Fruit fly (Drosophila melanogaster) whole organism, embryonic: ENCODE measurements around the gene tbc.

Source experiments
- B-H1 ChIP-seq: fragments of 200-800 bp; sonication (Bioruptor generic); IDR thresholded peaks from 3 replicates; pipeline ENCODE4 v1.3.6; 2022; ENCODE audit warnings: missing biosample characterization, missing genetic modification characterization
- CG10654 ChIP-seq: fragments of 200-800 bp; sonication (Bioruptor generic); optimal IDR thresholded peaks from 2 replicates; lab custom pipeline; 2016; ENCODE audit warnings: missing biosample characterization, missing genetic modification characterization
- CG11247 ChIP-seq: fragments of 200-800 bp; sonication (Bioruptor generic); IDR thresholded peaks from 2 replicates; pipeline ENCODE4 v1.3.6; 2022; ENCODE audit warnings: missing biosample characterization, missing genetic modification characterization
- CG12155 ChIP-seq: fragments of 200-800 bp; sonication (Bioruptor generic); optimal IDR thresholded peaks from 3 replicates; lab custom pipeline; 2016; ENCODE audit warnings: missing biosample characterization, missing genetic modification characterization
- CG12769 ChIP-seq: fragments of 200-800 bp; sonication (Bioruptor generic); optimal IDR thresholded peaks from 2 replicates; lab custom pipeline; 2019; ENCODE audit warnings: missing biosample characterization, mild to moderate bottlenecking, missing genetic modification characterization, moderate library complexity
- CG13624 ChIP-seq: fragments of 200-800 bp; sonication (Bioruptor generic); optimal IDR thresholded peaks from 2 replicates; lab custom pipeline; 2016; ENCODE audit warnings: missing biosample characterization, missing genetic modification characterization
- CG13894 ChIP-seq: fragments of 200-800 bp; sonication (Bioruptor generic); optimal IDR thresholded peaks from 3 replicates; lab custom pipeline; 2018; ENCODE audit warnings: missing biosample characterization, mild to moderate bottlenecking, missing genetic modification characterization, moderate library complexity
- CG14965 ChIP-seq: fragments of 200-800 bp; sonication (Bioruptor generic); optimal IDR thresholded peaks from 2 replicates; lab custom pipeline; 2016; ENCODE audit warnings: missing biosample characterization, missing genetic modification characterization, borderline replicate concordance
- CG15514 ChIP-seq: fragments of 200-800 bp; sonication (Bioruptor generic); optimal IDR thresholded peaks from 3 replicates; lab custom pipeline; 2017; ENCODE audit warnings: missing biosample characterization, missing genetic modification characterization, mild to moderate bottlenecking, moderate library complexity, missing genetic modification reagents
- CG1647 ChIP-seq: fragments of 200-800 bp; sonication (Bioruptor generic); optimal IDR thresholded peaks from 3 replicates; lab custom pipeline; 2016; ENCODE audit warnings: missing biosample characterization, missing genetic modification characterization
- CG16779 ChIP-seq: fragments of 200-800 bp; sonication (Bioruptor generic); IDR thresholded peaks from 2 replicates; pipeline ENCODE4 v1.3.6; 2022; ENCODE audit warnings: missing biosample characterization, missing genetic modification characterization
- CG16863 ChIP-seq: fragments of 200-800 bp; sonication (Bioruptor generic); optimal IDR thresholded peaks from 3 replicates; lab custom pipeline; 2016; ENCODE audit warnings: missing biosample characterization, missing genetic modification characterization
- CG17612 ChIP-seq: fragments of 200-800 bp; sonication (Bioruptor generic); IDR thresholded peaks from 2 replicates; pipeline ENCODE4 v1.3.6; 2022; ENCODE audit warnings: missing biosample characterization, missing genetic modification characterization
- CG18599 ChIP-seq: fragments of 200-800 bp; sonication (Bioruptor generic); optimal IDR thresholded peaks from 3 replicates; lab custom pipeline; 2017; ENCODE audit warnings: missing biosample characterization, missing genetic modification characterization, mild to moderate bottlenecking, moderate library complexity, missing genetic modification reagents
- CG2116 ChIP-seq: fragments of 200-800 bp; sonication (Bioruptor generic); optimal IDR thresholded peaks from 3 replicates; lab custom pipeline; 2018; ENCODE audit warnings: missing biosample characterization, mild to moderate bottlenecking, missing genetic modification characterization
- CG31365 ChIP-seq: fragments of 200-800 bp; sonication (Bioruptor generic); optimal IDR thresholded peaks from 2 replicates; lab custom pipeline; 2018; ENCODE audit warnings: missing biosample characterization, mild to moderate bottlenecking, missing genetic modification characterization
- CG3163 ChIP-seq: fragments of 200-800 bp; sonication (Bioruptor generic); optimal IDR thresholded peaks from 3 replicates; lab custom pipeline; 2016; ENCODE audit warnings: missing biosample characterization, missing genetic modification characterization
- CG34422 ChIP-seq: fragments of 200-800 bp; sonication (Bioruptor generic); IDR thresholded peaks from 3 replicates; pipeline ENCODE4 v1.3.6; 2022; ENCODE audit warnings: missing biosample characterization, missing genetic modification characterization
- CG4854 ChIP-seq: fragments of 200-800 bp; sonication (Bioruptor generic); optimal IDR thresholded peaks from 2 replicates; lab custom pipeline; 2016; ENCODE audit warnings: missing biosample characterization, missing genetic modification characterization, inconsistent platforms
- CG6175 ChIP-seq: fragments of 200-800 bp; sonication (Bioruptor generic); IDR thresholded peaks from 3 replicates; pipeline ENCODE4 v1.3.6; 2022; ENCODE audit warnings: missing biosample characterization, missing genetic modification characterization
- CG6689 ChIP-seq: fragments of 200-800 bp; sonication (Bioruptor generic); IDR thresholded peaks from 2 replicates; pipeline ENCODE4 v1.3.6; 2022; ENCODE audit warnings: missing biosample characterization, missing genetic modification characterization
- CG7271 ChIP-seq: fragments of 200-800 bp; sonication (Bioruptor generic); optimal IDR thresholded peaks from 2 replicates; lab custom pipeline; 2018; ENCODE audit warnings: missing biosample characterization, mild to moderate bottlenecking, missing genetic modification characterization, moderate library complexity
- CG8478 ChIP-seq: fragments of >200 bp; optimal IDR thresholded peaks from 2 replicates; lab custom pipeline; 2018
- D ChIP-seq, 2 experiments: fragments of 200-800 bp in 1 of 2; fragments of >200 bp in 1 of 2; sonication (Bioruptor generic) in 1 of 2; optimal IDR thresholded peaks; 2 replicates in 1 of 2; 3 replicates in 1 of 2; lab custom pipeline; 2017; ENCODE audit warnings: mild to moderate bottlenecking in 1 of 2, missing biosample characterization in 1 of 2, missing genetic modification characterization in 1 of 2, missing genetic modification reagents in 1 of 2
- D19B ChIP-seq: fragments of 200-800 bp; sonication (Bioruptor generic); optimal IDR thresholded peaks from 2 replicates; lab custom pipeline; 2017; ENCODE audit warnings: missing biosample characterization, mild to moderate bottlenecking, missing genetic modification characterization
- Dip2 ChIP-seq: fragments of 200-800 bp; sonication (Bioruptor generic); IDR thresholded peaks from 2 replicates; pipeline ENCODE4 v1.3.6; 2022; ENCODE audit warnings: missing biosample characterization, missing genetic modification characterization
- Dp ChIP-seq: fragments of 200-800 bp; sonication (Bioruptor generic); optimal IDR thresholded peaks from 2 replicates; lab custom pipeline; 2018; ENCODE audit warnings: missing biosample characterization, mild to moderate bottlenecking, missing genetic modification characterization, moderate library complexity
- E2f2 ChIP-seq: fragments of 200-800 bp; sonication (Bioruptor generic); IDR thresholded peaks from 2 replicates; pipeline ENCODE4 v1.3.6; 2022; ENCODE audit warnings: missing biosample characterization, missing genetic modification characterization
- Ets97D ChIP-seq: fragments of 200-800 bp; sonication (Bioruptor generic); optimal IDR thresholded peaks from 3 replicates; lab custom pipeline; 2016; ENCODE audit warnings: missing biosample characterization, missing genetic modification characterization
- Gsc ChIP-seq: fragments of 200-800 bp; sonication (Bioruptor generic); IDR thresholded peaks from 2 replicates; pipeline ENCODE4 v1.3.6; 2022; ENCODE audit warnings: missing biosample characterization, missing genetic modification characterization
- H15 ChIP-seq: fragments of 200-800 bp; sonication (Bioruptor generic); IDR thresholded peaks from 3 replicates; pipeline ENCODE4 v1.3.6; 2022; ENCODE audit warnings: missing biosample characterization, missing genetic modification characterization
- H2.0 ChIP-seq: fragments of 200-800 bp; sonication (Bioruptor generic); IDR thresholded peaks from 2 replicates; pipeline ENCODE4 v1.3.6; 2022; ENCODE audit warnings: missing biosample characterization, missing genetic modification characterization
- HLH3B ChIP-seq: fragments of 200-800 bp; sonication (Bioruptor generic); IDR thresholded peaks from 2 replicates; pipeline ENCODE4 v1.3.6; 2022; ENCODE audit warnings: missing biosample characterization, missing genetic modification characterization
- Hr51 ChIP-seq, 2 experiments: fragments of 200-800 bp; sonication (Bioruptor generic); optimal IDR thresholded peaks; 2 replicates in 1 of 2; 3 replicates in 1 of 2; lab custom pipeline; 2016 to 2018; ENCODE audit warnings: missing biosample characterization in 2 of 2, missing genetic modification characterization in 2 of 2, mild to moderate bottlenecking in 1 of 2, moderate library complexity in 1 of 2
- Lpt ChIP-seq: fragments of >200 bp; optimal IDR thresholded peaks from 2 replicates; lab custom pipeline; 2018; ENCODE audit warnings: missing biosample characterization, missing genetic modification characterization
- Mrtf ChIP-seq: fragments of 200-800 bp; sonication (Bioruptor generic); IDR thresholded peaks from 3 replicates; pipeline ENCODE4 v1.3.6; 2022; ENCODE audit warnings: missing biosample characterization, missing genetic modification characterization
- Rx ChIP-seq: fragments of 200-800 bp; sonication (Bioruptor generic); IDR thresholded peaks from 2 replicates; pipeline ENCODE4 v1.3.6; 2022; ENCODE audit warnings: missing biosample characterization, missing genetic modification characterization
- Taf1 ChIP-seq: fragments of 200-800 bp; sonication (Bioruptor generic); IDR thresholded peaks from 2 replicates; pipeline ENCODE4 v1.3.6; 2022; ENCODE audit warnings: missing biosample characterization, missing genetic modification characterization
- ac ChIP-seq: fragments of 200-800 bp; sonication (Bioruptor generic); optimal IDR thresholded peaks from 3 replicates; lab custom pipeline; 2017; ENCODE audit warnings: missing biosample characterization, mild to moderate bottlenecking, missing genetic modification characterization
- cato ChIP-seq: fragments of 200-800 bp; sonication (Bioruptor generic); optimal IDR thresholded peaks from 2 replicates; lab custom pipeline; 2016; ENCODE audit warnings: missing biosample characterization, missing genetic modification characterization, borderline replicate concordance
- chinmo ChIP-seq: fragments of 200-800 bp; sonication (Bioruptor generic); IDR thresholded peaks from 4 replicates; pipeline ENCODE4 v1.3.6; 2022; ENCODE audit warnings: missing biosample characterization, missing genetic modification characterization; ENCODE audit not compliant: partially characterized antibody
- lov ChIP-seq, 2 experiments: fragments of 200-800 bp in 1 of 2; fragments of >200 bp in 1 of 2; sonication (Bioruptor generic) in 1 of 2; IDR thresholded peaks in 1 of 2; optimal IDR thresholded peaks in 1 of 2; 2 replicates in 1 of 2; 3 replicates in 1 of 2; pipeline versions ENCODE4 v1.3.6 to Lab custom; 2017 to 2022; ENCODE audit warnings: missing biosample characterization in 1 of 2, missing genetic modification characterization in 1 of 2
- mam ChIP-seq: fragments of 200-800 bp; sonication (Bioruptor generic); optimal IDR thresholded peaks from 3 replicates; lab custom pipeline; 2016; ENCODE audit warnings: missing biosample characterization, missing genetic modification characterization
- nom ChIP-seq: fragments of 200-800 bp; sonication (Bioruptor generic); optimal IDR thresholded peaks from 2 replicates; lab custom pipeline; 2017; ENCODE audit warnings: missing biosample characterization, missing genetic modification characterization, mild to moderate bottlenecking, moderate library complexity, missing genetic modification reagents
- odd ChIP-seq: fragments of 200-800 bp; sonication (Bioruptor generic); optimal IDR thresholded peaks from 2 replicates; lab custom pipeline; 2017; ENCODE audit warnings: missing biosample characterization, mild to moderate bottlenecking, missing genetic modification characterization
- pb ChIP-seq: fragments of 200-800 bp; sonication (Bioruptor generic); optimal IDR thresholded peaks from 3 replicates; lab custom pipeline; 2016; ENCODE audit warnings: missing biosample characterization, missing genetic modification characterization
- repo ChIP-seq: fragments of 200-800 bp; sonication (Bioruptor generic); optimal IDR thresholded peaks from 2 replicates; lab custom pipeline; 2016; ENCODE audit warnings: missing biosample characterization, missing genetic modification characterization
- row ChIP-seq: fragments of 200-800 bp; sonication (Bioruptor generic); IDR thresholded peaks from 3 replicates; pipeline ENCODE4 v1.3.6; 2022; ENCODE audit warnings: missing biosample characterization, missing genetic modification characterization
- sim ChIP-seq: fragments of 200-800 bp; sonication (Bioruptor generic); IDR thresholded peaks from 2 replicates; pipeline ENCODE4 v1.3.6; 2022; ENCODE audit warnings: missing biosample characterization, missing genetic modification characterization
- slbo ChIP-seq: fragments of 200-800 bp; sonication (Bioruptor generic); IDR thresholded peaks from 2 replicates; pipeline ENCODE4 v1.3.6; 2022; ENCODE audit warnings: missing biosample characterization, missing genetic modification characterization
- usp ChIP-seq: fragments of >200 bp; optimal IDR thresholded peaks from 2 replicates; lab custom pipeline; 2017; ENCODE audit warnings: missing biosample characterization, missing genetic modification characterization

The tbc gene

DNA sequence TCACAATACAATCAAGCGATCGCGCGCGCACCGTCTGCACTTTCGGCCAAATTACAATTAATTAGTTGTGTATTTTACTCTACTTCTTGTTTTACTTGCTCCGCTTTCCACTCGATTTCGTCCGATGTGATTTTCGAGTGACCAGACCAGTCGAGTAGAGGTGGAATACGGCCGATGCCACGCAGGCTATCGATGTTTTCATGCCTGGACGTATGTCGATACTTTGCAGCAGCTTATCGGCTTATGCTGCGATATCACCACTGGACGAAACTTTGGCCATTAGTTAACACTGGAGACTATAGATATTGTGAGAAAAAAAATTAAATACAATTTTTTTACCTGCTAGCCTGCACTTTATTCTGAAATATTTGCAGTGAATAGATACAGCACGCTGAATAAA is 61.4 kb downstream of the tbc start, which contains the start of gene RhoGAP19D (continued):
- TF ChIP-seq cato (GFP tag; lab: Kevin White, UChicago) (no peak), ac (GFP tag; lab: Kevin White, UChicago) (no peak), Gsc (no peak), CG1647 (peak; percentile 40), CG18599 (GFP tag; lab: Kevin White, UChicago) (peak; percentile 61), CG16779 (GFP tag; lab: Robert Waterston, UW) (peak; percentile 58), chinmo (GFP tag; lab: Robert Waterston, UW) (peak; percentile 93), CG13894 (tag; lab: Kevin White, UChicago) (peak; percentile 66), Dp (GFP tag; lab: Kevin White, UChicago) (peak; percentile 40), CG6175 (GFP tag; lab: Robert Waterston, UW) (no peak), CG31365 (tag; lab: Kevin White, UChicago) (no peak), CG16863 (GFP tag; lab: Kevin White, UChicago) (peak; percentile 41), repo (peak; percentile 47), odd (GFP tag; lab: Kevin White, UChicago) (no peak), CG3163 (GFP tag; lab: Kevin White, UChicago) (peak; percentile 38), lov (optimal IDR thresholded peaks at IDR 0.05; lab: Kevin White, UChicago) (no peak), lov (GFP tag; IDR thresholded peaks at IDR 0.05; lab: Robert Waterston, UW) (no peak), Mrtf (GFP tag; lab: Robert Waterston, UW) (no peak), CG34422 (peak; percentile 38; the same call in 1 of the 3 replicates), D (optimal IDR thresholded peaks at IDR 0.05; lab: Kevin White, UChicago) (no peak), D (GFP tag; optimal IDR thresholded peaks at IDR 0.05; lab: Kevin White, UChicago) (no peak), D19B (GFP tag; lab: Kevin White, UChicago) (no peak), CG14965 (GFP tag; lab: Kevin White, UChicago) (no peak), pb (GFP tag; lab: Kevin White, UChicago) (no peak), E2f2 (peak; percentile 61), slbo (peak; percentile 89), CG8478 (lab: Kevin White, UChicago) (no peak), CG11247 (GFP tag; lab: Robert Waterston, UW) (peak; percentile 63), CG6689 (GFP tag; lab: Robert Waterston, UW) (peak; percentile 31; the same call in 1 of the 2 replicates), Rx (peak; percentile 53), sim (GFP tag; lab: Robert Waterston, UW) (no peak), Hr51 (GFP tag; optimal IDR thresholded peaks at IDR 0.05; lab: Kevin White, UChicago) (peak in 1 of 2 experiments; percentile 69), CG17612 (peak; percentile 23; the same call in 1 of the 2 replicates), HLH3B (GFP tag; lab: Robert Waterston, UW) (peak; percentile 32; the same call in 1 of the 2 replicates), Dip2 (GFP tag; lab: Robert Waterston, UW) (no peak), CG12155 (GFP tag; lab: Kevin White, UChicago) (peak; percentile 62), mam (GFP tag; lab: Kevin White, UChicago) (peak; percentile 80), Lpt (no peak), nom (GFP tag; lab: Kevin White, UChicago) (peak; percentile 29), CG4854 (GFP tag; lab: Kevin White, UChicago) (peak; percentile 40), CG15514 (GFP tag; lab: Kevin White, UChicago) (peak; percentile 69), CG7271 (tag; lab: Kevin White, UChicago) (peak; percentile 8), Taf1 (GFP tag; lab: Robert Waterston, UW) (no peak), B-H1 (GFP tag; lab: Robert Waterston, UW) (peak; percentile 30; the same call in 1 of the 3 replicates), CG13624 (GFP tag; lab: Kevin White, UChicago) (peak; percentile 63), CG2116 (peak; percentile 89), Ets97D (peak; percentile 86), H15 (GFP tag; lab: Robert Waterston, UW) (no peak; the same call in 2 of the 3 replicates), CG12769 (tag; lab: Kevin White, UChicago) (peak; percentile 69), row (peak; percentile 82), H2.0 (GFP tag; lab: Robert Waterston, UW) (peak; percentile 51; the same call in 1 of the 2 replicates), CG10654 (GFP tag; lab: Kevin White, UChicago) (peak; percentile 29), usp (GFP tag; lab: Kevin White, UChicago) (no peak)
